Fruit fly (Drosophila melanogaster) whole organism, wandering third instar larva: ENCODE data around the gene CG31230.

ENCODE experiments used
- Abd-B ChIP-seq: fragments of >200 bp; optimal IDR thresholded peaks from 2 replicates; lab custom pipeline; 2017; ENCODE audit warnings: missing biosample characterization, missing genetic modification characterization
- Dif ChIP-seq: fragments of 200-275, 200-300 bp; sonication (Bioruptor generic); optimal IDR thresholded peaks from 2 replicates; lab custom pipeline; 2018; ENCODE audit warnings: missing biosample characterization, missing genetic modification characterization; ENCODE audit not compliant: partially characterized antibody
- HLH106 ChIP-seq: fragments of 200-800 bp; optimal IDR thresholded peaks from 3 replicates; lab custom pipeline; 2019; ENCODE audit warnings: missing biosample characterization, mild to moderate bottlenecking, missing genetic modification characterization, moderate library complexity
- Hr83 ChIP-seq: fragments of 200-300 bp; sonication (Bioruptor generic); optimal IDR thresholded peaks from 2 replicates; lab custom pipeline; 2016; ENCODE audit warnings: missing biosample characterization, mild to moderate bottlenecking, missing genetic modification characterization, moderate library complexity; ENCODE audit not compliant: poor library complexity, severe bottlenecking
- Jra ChIP-seq: sonication (Bioruptor generic); optimal IDR thresholded peaks from 2 replicates; lab custom pipeline; 2016; ENCODE audit warnings: missing biosample characterization, missing genetic modification characterization
- Myc ChIP-seq: fragments of >200 bp; optimal IDR thresholded peaks from 2 replicates; lab custom pipeline; 2017
- N ChIP-seq: fragments of >200 bp; optimal IDR thresholded peaks from 2 replicates; lab custom pipeline; 2018; ENCODE audit warnings: missing biosample characterization, missing external identifiers, missing genetic modification characterization
- Sp1 ChIP-seq: fragments of 200-800 bp; sonication (Bioruptor generic); optimal IDR thresholded peaks from 3 replicates; lab custom pipeline; 2019; ENCODE audit warnings: missing biosample characterization, mild to moderate bottlenecking, missing genetic modification characterization, moderate library complexity
- Vsx2 ChIP-seq: fragments of 200-300, 225-300 bp; sonication (Bioruptor generic); optimal IDR thresholded peaks from 2 replicates; lab custom pipeline; 2018; ENCODE audit warnings: missing biosample characterization, missing genetic modification characterization; ENCODE audit not compliant: partially characterized antibody
- h ChIP-seq: fragments of 200-800 bp; sonication (Bioruptor generic); optimal IDR thresholded peaks from 3 replicates; lab custom pipeline; 2016; ENCODE audit warnings: missing biosample characterization, mild to moderate bottlenecking, missing genetic modification characterization
- jim ChIP-seq: fragments of 175-275, 200-325 bp; sonication (Bioruptor generic); optimal IDR thresholded peaks from 2 replicates; lab custom pipeline; 2016; ENCODE audit warnings: missing biosample characterization, mild to moderate bottlenecking, missing genetic modification characterization
- pan ChIP-seq: fragments of >200 bp; optimal IDR thresholded peaks from 2 replicates; lab custom pipeline; 2017
- psq ChIP-seq: fragments of 200-800 bp; sonication (Bioruptor generic); optimal IDR thresholded peaks from 3 replicates; lab custom pipeline; 2017; ENCODE audit warnings: missing biosample characterization, mild to moderate bottlenecking, missing genetic modification characterization, moderate library complexity
- usp ChIP-seq: fragments of >200 bp; optimal IDR thresholded peaks from 2 replicates; lab custom pipeline; 2017; ENCODE audit warnings: missing biosample characterization, missing genetic modification characterization

DNA sequence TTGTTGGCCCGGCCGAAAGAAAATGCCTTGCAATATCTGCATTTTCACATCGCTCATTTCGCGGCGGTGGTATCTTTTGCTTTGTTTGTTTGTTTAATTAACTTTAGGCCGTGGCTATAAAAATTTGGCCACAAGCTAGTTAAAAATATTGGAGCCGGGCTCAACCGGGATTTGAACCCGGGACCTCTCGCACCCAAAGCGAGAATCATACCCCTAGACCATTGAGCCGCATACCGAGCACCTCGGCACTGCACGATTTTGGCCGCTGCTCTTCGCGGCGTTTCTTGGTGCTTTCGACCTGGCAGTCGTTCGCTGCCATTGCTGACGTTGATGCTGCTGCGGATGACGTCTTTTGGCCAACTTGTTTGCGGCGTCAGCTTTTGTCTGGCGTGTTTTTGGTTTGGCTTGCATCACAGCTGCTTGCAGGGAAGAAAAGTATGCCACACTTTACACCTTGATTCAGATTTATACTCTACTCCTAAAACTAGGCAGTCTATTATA lies 43.1 kb upstream of the CG31230 start:
- TF ChIP-seq h: no peak
- no peak for TF ChIP-seq Jra (GFP tag; lab: Kevin White, UChicago)
- no peak for TF ChIP-seq usp
- peak; percentile 93 for TF ChIP-seq Myc
- no peak for TF ChIP-seq jim (GFP tag; lab: Kevin White, UChicago)
- TF ChIP-seq Hr83 (GFP tag; lab: Kevin White, UChicago): no peak
- TF ChIP-seq Abd-B (GFP tag; lab: Kevin White, UChicago): no peak
- no peak for TF ChIP-seq Sp1 (GFP tag; lab: Kevin White, UChicago)
- TF ChIP-seq pan (lab: Kevin White, UChicago): no peak
- peak; percentile 4 for TF ChIP-seq HLH106 (tag; lab: Kevin White, UChicago)
- TF ChIP-seq N: no peak
- no peak for TF ChIP-seq psq (GFP tag; lab: Kevin White, UChicago)
- peak; percentile 48 for TF ChIP-seq Vsx2
- TF ChIP-seq Dif (GFP tag; lab: Kevin White, UChicago): no peak
